Fruit fly (Drosophila melanogaster): Measurements from ENCODE around the gene CG15756.

The CG15756 gene

DNA sequence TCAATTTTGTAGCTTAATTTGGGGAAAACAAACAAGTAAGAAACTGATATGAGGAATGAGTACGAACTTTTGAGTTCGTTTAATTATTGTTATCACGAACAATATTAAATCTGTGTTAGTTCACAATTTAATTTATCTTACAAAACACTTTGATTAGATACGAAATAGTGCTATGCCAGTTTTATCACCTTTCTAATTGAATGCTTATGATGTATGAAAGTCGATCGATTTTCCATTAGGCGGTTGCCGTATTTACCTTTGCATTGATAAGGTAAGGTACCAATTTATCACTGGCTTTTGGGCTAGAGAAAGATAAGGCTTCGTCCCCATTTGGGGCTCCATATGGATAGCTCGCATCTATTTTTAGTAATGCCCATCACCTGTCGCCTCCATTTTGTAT is 45.1 kb downstream of the CG15756 start (continued):
- no peak for TF ChIP-seq CG32767 (GFP tag; IDR thresholded peaks at IDR 0.05)
